Worm (Caenorhabditis elegans) whole organism, young adult: ENCODE results near the gene hst-2.
A peak's percentile ranks its signal among the peaks of the same experiment; 100 is the strongest.

Experiments
- B0336.3 ChIP-seq: fragments of 200-800 bp; sonication (Bioruptor generic); IDR thresholded peaks from 2 replicates; pipeline ENCODE4 v1.3.6; 2022; ENCODE audit warnings: missing genetic modification characterization, missing compliant biosample characterization
- C17E4.6 ChIP-seq: fragments of 200-800 bp; sonication (Bioruptor generic); IDR thresholded peaks from 2 replicates; pipeline ENCODE4 v1.3.6; 2022; ENCODE audit warnings: missing genetic modification reagents, missing genetic modification characterization, missing compliant biosample characterization
- D2030.7 ChIP-seq: fragments of 200-800 bp; sonication (Bioruptor generic); IDR thresholded peaks from 2 replicates; pipeline ENCODE4 v1.3.6; 2022; ENCODE audit warnings: missing genetic modification reagents, missing genetic modification characterization, missing compliant biosample characterization
- F23B12.7 ChIP-seq: sonication (generic microtip); optimal IDR thresholded peaks from 2 replicates; lab custom pipeline; 2017; ENCODE audit warnings: missing genetic modification characterization, mild to moderate bottlenecking, missing compliant biosample characterization, antibody characterized with exemption, moderate library complexity; ENCODE audit not compliant: insufficient read depth
- F33H1.4 ChIP-seq: fragments of 200-800 bp; sonication (Bioruptor generic); IDR thresholded peaks from 2 replicates; pipeline ENCODE4 v1.3.6; 2022; ENCODE audit warnings: missing genetic modification reagents, missing genetic modification characterization, missing compliant biosample characterization
- F37B4.10 ChIP-seq: fragments of 200-800 bp; sonication (Bioruptor generic); IDR thresholded peaks from 2 replicates; pipeline ENCODE4 v1.3.6; 2022; ENCODE audit warnings: missing genetic modification characterization, missing compliant biosample characterization
- F49E8.2 ChIP-seq: sonication (generic microtip); optimal IDR thresholded peaks from 3 replicates; lab custom pipeline; 2017; ENCODE audit warnings: missing genetic modification characterization, mild to moderate bottlenecking, missing compliant biosample characterization, antibody characterized with exemption, moderate library complexity; ENCODE audit not compliant: insufficient read depth
- F55B11.4 ChIP-seq: sonication (generic microtip); optimal IDR thresholded peaks from 2 replicates; lab custom pipeline; 2016; ENCODE audit warnings: missing compliant biosample characterization, missing genetic modification characterization, borderline replicate concordance; ENCODE audit not compliant: insufficient read depth
- Y79H2A.3 ChIP-seq: fragments of 200-800 bp; sonication (Bioruptor generic); conservative IDR thresholded peaks from 2 replicates; pipeline ENCODE4 v1.3.6; 2022; ENCODE audit warnings: missing genetic modification reagents, missing genetic modification characterization, missing compliant biosample characterization
- Y95B8A.8 ChIP-seq: fragments of 200-800 bp; sonication (Bioruptor generic); IDR thresholded peaks from 2 replicates; pipeline ENCODE4 v1.3.6; 2022; ENCODE audit warnings: missing genetic modification reagents, missing genetic modification characterization, missing compliant biosample characterization
- aptf-3 ChIP-seq: fragments of 200-800 bp; sonication (Bioruptor generic); IDR thresholded peaks from 2 replicates; pipeline ENCODE4 v1.3.6; 2022; ENCODE audit warnings: missing genetic modification characterization, missing compliant biosample characterization
- atf-7 ChIP-seq: sonication (generic microtip); optimal IDR thresholded peaks from 2 replicates; lab custom pipeline; 2017; ENCODE audit warnings: mild to moderate bottlenecking, missing genetic modification characterization, missing compliant biosample characterization
- athp-1 ChIP-seq: sonication (generic microtip); optimal IDR thresholded peaks from 2 replicates; lab custom pipeline; 2017; ENCODE audit warnings: mild to moderate bottlenecking, missing genetic modification characterization, missing compliant biosample characterization
- attf-3 ChIP-seq: fragments of 200-800 bp; sonication (Bioruptor generic); conservative IDR thresholded peaks from 2 replicates; pipeline ENCODE4 v1.3.6; 2022; ENCODE audit warnings: missing genetic modification reagents, missing genetic modification characterization, missing compliant biosample characterization
- bed-2 ChIP-seq: fragments of 200-800 bp; sonication (Bioruptor generic); IDR thresholded peaks from 2 replicates; pipeline ENCODE4 v1.3.6; 2022; ENCODE audit warnings: missing genetic modification reagents, missing genetic modification characterization, missing compliant biosample characterization
- ccch-3 ChIP-seq: fragments of 200-800 bp; sonication (Bioruptor generic); optimal IDR thresholded peaks from 2 replicates; lab custom pipeline; 2018; ENCODE audit warnings: mild to moderate bottlenecking, missing genetic modification characterization, missing compliant biosample characterization
- cebp-1 ChIP-seq, 2 experiments: fragments of 200-800 bp in 1 of 2; sonication (Bioruptor generic) in 1 of 2; sonication (generic microtip) in 1 of 2; IDR thresholded peaks in 1 of 2; optimal IDR thresholded peaks in 1 of 2; 2 replicates each; pipeline versions ENCODE4 v1.3.6 to Lab custom; 2017 to 2022; ENCODE audit warnings: missing compliant biosample characterization in 2 of 2, missing genetic modification characterization in 2 of 2, mild to moderate bottlenecking in 1 of 2, missing genetic modification reagents in 1 of 2, moderate library complexity in 1 of 2
- ceh-27 ChIP-seq: fragments of 200-800 bp; sonication (Bioruptor generic); optimal IDR thresholded peaks from 2 replicates; lab custom pipeline; 2018; ENCODE audit warnings: mild to moderate bottlenecking, missing genetic modification characterization, moderate library complexity, missing compliant biosample characterization
- ceh-58 ChIP-seq: fragments of 200-800 bp; sonication (Bioruptor generic); IDR thresholded peaks from 2 replicates; pipeline ENCODE4 v1.3.6; 2022; ENCODE audit warnings: missing genetic modification characterization, missing compliant biosample characterization
- dpl-1 ChIP-seq: fragments of 150-350 bp; optimal IDR thresholded peaks from 2 replicates; lab custom pipeline; 2014; ENCODE audit warnings: missing biosample characterization, missing genetic modification reagents, missing genetic modification characterization
- egl-18 ChIP-seq: fragments of 200-800 bp; sonication (Bioruptor generic); IDR thresholded peaks from 2 replicates; pipeline ENCODE4 v1.3.6; 2022; ENCODE audit warnings: missing genetic modification reagents, missing genetic modification characterization, missing compliant biosample characterization
- egrh-3 ChIP-seq: fragments of 200-800 bp; sonication (Bioruptor generic); IDR thresholded peaks from 2 replicates; pipeline ENCODE4 v1.3.6; 2022; ENCODE audit warnings: missing genetic modification reagents, missing genetic modification characterization, missing compliant biosample characterization
- hlh-12 ChIP-seq: sonication (generic microtip); optimal IDR thresholded peaks from 2 replicates; lab custom pipeline; 2016; ENCODE audit warnings: missing genetic modification characterization, missing compliant biosample characterization
- lag-1 ChIP-seq: fragments of 200-800 bp; sonication (Bioruptor generic); IDR thresholded peaks from 2 replicates; pipeline ENCODE4 v1.3.6; 2022; ENCODE audit warnings: missing genetic modification reagents, missing genetic modification characterization, missing compliant biosample characterization
- lin-26 ChIP-seq: fragments of 200-800 bp; sonication (Bioruptor generic); IDR thresholded peaks from 2 replicates; pipeline ENCODE4 v1.3.6; 2022; ENCODE audit warnings: missing genetic modification reagents, missing genetic modification characterization, missing compliant biosample characterization
- madf-6 ChIP-seq: fragments of 200-800 bp; sonication (Bioruptor generic); IDR thresholded peaks from 2 replicates; pipeline ENCODE4 v1.3.6; 2022; ENCODE audit warnings: missing genetic modification reagents, missing genetic modification characterization, missing compliant biosample characterization
- mcd-1 ChIP-seq: fragments of 200-800 bp; sonication (Bioruptor generic); IDR thresholded peaks from 2 replicates; pipeline ENCODE4 v1.3.6; 2022; ENCODE audit warnings: missing genetic modification reagents, missing genetic modification characterization, missing compliant biosample characterization
- mxl-1 ChIP-seq: sonication (generic microtip); optimal IDR thresholded peaks from 2 replicates; lab custom pipeline; 2016; ENCODE audit warnings: missing genetic modification characterization, missing compliant biosample characterization
- nfya-1 ChIP-seq: sonication (generic microtip); optimal IDR thresholded peaks from 2 replicates; lab custom pipeline; 2017; ENCODE audit warnings: antibody characterized with exemption, missing compliant biosample characterization, missing genetic modification characterization, borderline replicate concordance; ENCODE audit not compliant: insufficient read depth
- nfya-2 ChIP-seq: fragments of 200-800 bp; sonication (Bioruptor generic); IDR thresholded peaks from 2 replicates; pipeline ENCODE4 v1.3.6; 2022; ENCODE audit warnings: missing genetic modification reagents, missing genetic modification characterization, missing compliant biosample characterization
- nfyb-1 ChIP-seq: fragments of 200-800 bp; sonication (Bioruptor generic); IDR thresholded peaks from 2 replicates; pipeline ENCODE4 v1.3.6; 2022; ENCODE audit warnings: missing genetic modification reagents, missing genetic modification characterization, missing compliant biosample characterization
- nhr-120 ChIP-seq: fragments of 200-800 bp; sonication (Bioruptor generic); IDR thresholded peaks from 2 replicates; pipeline ENCODE4 v1.3.6; 2022; ENCODE audit warnings: missing genetic modification characterization, missing compliant biosample characterization
- nhr-179 ChIP-seq: sonication (generic microtip); optimal IDR thresholded peaks from 2 replicates; lab custom pipeline; 2016; ENCODE audit warnings: mild to moderate bottlenecking, missing genetic modification characterization, missing compliant biosample characterization
- nhr-27 ChIP-seq: fragments of 200-800 bp; sonication (Bioruptor generic); optimal IDR thresholded peaks from 2 replicates; lab custom pipeline; 2018; ENCODE audit warnings: mild to moderate bottlenecking, missing genetic modification characterization, moderate library complexity, missing compliant biosample characterization
- pha-4 ChIP-seq: fragments of 150-350 bp; sonication (generic microtip); optimal IDR thresholded peaks from 2 replicates; lab custom pipeline; 2014; ENCODE audit warnings: missing biosample characterization, missing genetic modification reagents, missing genetic modification characterization
- rec-8 ChIP-seq, 2 experiments: sonication (generic microtip); optimal IDR thresholded peaks; 2 replicates each; lab custom pipeline; 2016; ENCODE audit warnings: mild to moderate bottlenecking in 2 of 2, missing genetic modification characterization in 2 of 2, missing genetic modification reagents in 2 of 2, missing genotype in 2 of 2, missing biosample characterization in 1 of 2, missing compliant biosample characterization in 1 of 2, moderate library complexity in 1 of 2
- repo-1 ChIP-seq: sonication (generic microtip); optimal IDR thresholded peaks from 2 replicates; lab custom pipeline; 2017; ENCODE audit warnings: mild to moderate bottlenecking, missing genetic modification characterization, missing compliant biosample characterization
- rpc-1 ChIP-seq, 2 experiments: fragments of 150-350 bp in 1 of 2; sonication (generic microtip) in 1 of 2; optimal IDR thresholded peaks; 2 replicates each; lab custom pipeline; 2014 to 2018; ENCODE audit warnings: missing biosample characterization in 1 of 2, missing genetic modification characterization in 1 of 2, missing genetic modification reagents in 1 of 2, missing genotype in 1 of 2
- snpc-3.4 ChIP-seq: sonication (generic microtip); optimal IDR thresholded peaks from 2 replicates; lab custom pipeline; 2017; ENCODE audit warnings: missing genetic modification characterization, mild to moderate bottlenecking, missing compliant biosample characterization, antibody characterized with exemption, moderate library complexity, missing genotype, missing genetic modification reagents
- tbp1 ChIP-seq: fragments of 200-800 bp; sonication (Bioruptor generic); optimal IDR thresholded peaks from 2 replicates; lab custom pipeline; 2018; ENCODE audit warnings: mild to moderate bottlenecking, missing genetic modification characterization, missing compliant biosample characterization
- tbx-9 ChIP-seq: sonication (generic microtip); optimal IDR thresholded peaks from 2 replicates; lab custom pipeline; 2016; ENCODE audit warnings: borderline replicate concordance, missing genetic modification characterization, inconsistent platforms, missing compliant biosample characterization
- unc-62 ChIP-seq: fragments of 150-350 bp; optimal IDR thresholded peaks from 2 replicates; lab custom pipeline; 2014; ENCODE audit warnings: missing biosample characterization, missing genetic modification reagents, missing genetic modification characterization
- xnd-1 ChIP-seq: sonication (generic microtip); optimal IDR thresholded peaks from 2 replicates; lab custom pipeline; 2016; ENCODE audit warnings: missing genotype, missing genetic modification reagents, missing genetic modification characterization, missing compliant biosample characterization
- zfh-2 ChIP-seq: fragments of 200-800 bp; sonication (Bioruptor generic); conservative IDR thresholded peaks from 2 replicates; pipeline ENCODE4 v1.3.6; 2022; ENCODE audit warnings: missing genetic modification reagents, missing genetic modification characterization, missing compliant biosample characterization
- ztf-26 ChIP-seq: sonication (generic microtip); optimal IDR thresholded peaks from 2 replicates; lab custom pipeline; 2017; ENCODE audit warnings: missing genetic modification characterization, missing compliant biosample characterization
- ztf-28 ChIP-seq: fragments of 200-800 bp; sonication (Bioruptor generic); IDR thresholded peaks from 2 replicates; pipeline ENCODE4 v1.3.6; 2022; ENCODE audit warnings: missing genetic modification reagents, missing genetic modification characterization, missing compliant biosample characterization
- ztf-3 ChIP-seq: fragments of 200-800 bp; sonication (Bioruptor generic); optimal IDR thresholded peaks from 2 replicates; lab custom pipeline; 2018; ENCODE audit warnings: mild to moderate bottlenecking, missing genetic modification characterization, missing compliant biosample characterization
- ztf-6 ChIP-seq: fragments of 200-800 bp; sonication (Bioruptor generic); IDR thresholded peaks from 2 replicates; pipeline ENCODE4 v1.3.6; 2022; ENCODE audit warnings: missing genetic modification reagents, missing genetic modification characterization, missing compliant biosample characterization

Gene hst-2

DNA sequence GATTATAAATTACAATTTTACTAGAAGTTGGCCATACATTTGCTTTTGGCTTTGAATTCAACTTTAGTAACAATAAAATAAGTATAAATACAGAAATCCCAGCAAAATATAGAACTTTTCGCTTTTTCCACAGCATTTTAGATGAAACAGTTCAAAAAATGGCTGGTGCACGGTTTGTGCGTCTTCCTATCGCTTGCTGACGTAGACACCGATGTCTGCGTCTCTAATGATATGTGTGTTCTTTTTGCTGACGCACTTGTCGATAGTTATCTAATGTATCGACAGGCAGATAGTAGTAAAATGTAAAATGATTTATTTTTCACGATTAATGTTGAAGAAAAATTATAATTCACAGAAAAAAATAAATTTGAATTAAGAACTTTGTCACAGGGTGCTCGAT, at the start of gene hst-2 (continued):
- TF ChIP-seq tbp1 (GFP tag; lab: Kevin White, UChicago) = peak; percentile 62
- no peak for TF ChIP-seq bed-2
- TF ChIP-seq zfh-2 (GFP tag; lab: Robert Waterston, UW) = no peak
- no peak for TF ChIP-seq F23B12.7 (tag; lab: Kevin White, UChicago)
- TF ChIP-seq rec-8 (tag; optimal IDR thresholded peaks at IDR 0.05; lab: Kevin White, UChicago) = no peak
- TF ChIP-seq nfya-1 (tag; lab: Kevin White, UChicago) = no peak
- TF ChIP-seq lin-26 (GFP tag; lab: Robert Waterston, UW) = no peak
- peak; percentile 13 for TF ChIP-seq atf-7
- TF ChIP-seq F33H1.4 (GFP tag; lab: Robert Waterston, UW) = no peak
- peak; percentile 26 for TF ChIP-seq unc-62
- TF ChIP-seq Y79H2A.3 (GFP tag; lab: Robert Waterston, UW) = no peak
- TF ChIP-seq hlh-12 (tag; lab: Kevin White, UChicago) = no peak
- no peak for TF ChIP-seq F55B11.4
- no peak for TF ChIP-seq dpl-1 (GFP tag; lab: Kevin White, UChicago)
- TF ChIP-seq B0336.3 (GFP tag; lab: Robert Waterston, UW) = peak; percentile 76
- TF ChIP-seq rpc-1 (optimal IDR thresholded peaks at IDR 0.05; lab: Kevin White, UChicago) = no peak
- TF ChIP-seq rpc-1 (tag; optimal IDR thresholded peaks at IDR 0.05; lab: Kevin White, UChicago) = no peak
- no peak for TF ChIP-seq C17E4.6 (GFP tag; lab: Robert Waterston, UW)
- no peak for TF ChIP-seq nhr-179 (tag; lab: Kevin White, UChicago)
- no peak for TF ChIP-seq tbx-9 (tag; lab: Kevin White, UChicago)
- no peak for TF ChIP-seq snpc-3.4
- no peak for TF ChIP-seq attf-3 (GFP tag; lab: Robert Waterston, UW)
- TF ChIP-seq nhr-27 = no peak
- no peak for TF ChIP-seq lag-1 (GFP tag; lab: Robert Waterston, UW)
- no peak for TF ChIP-seq athp-1
- no peak for TF ChIP-seq ztf-3
- TF ChIP-seq mxl-1 (tag; lab: Kevin White, UChicago) = no peak
- TF ChIP-seq repo-1 (tag; lab: Kevin White, UChicago) = peak; percentile 41
- TF ChIP-seq Y95B8A.8 = no peak
- TF ChIP-seq ccch-3 (GFP tag; lab: Kevin White, UChicago) = no peak
- no peak for TF ChIP-seq F49E8.2 (tag; lab: Kevin White, UChicago)
- TF ChIP-seq nfya-2 = no peak
- no peak for TF ChIP-seq ztf-6 (GFP tag; lab: Robert Waterston, UW)
- TF ChIP-seq ceh-27 (GFP tag; lab: Kevin White, UChicago) = no peak
- TF ChIP-seq nhr-120 = no peak
- no peak for TF ChIP-seq ztf-28
- TF ChIP-seq mcd-1 (GFP tag; lab: Robert Waterston, UW) = peak; percentile 70
- no peak for TF ChIP-seq egl-18 (GFP tag; lab: Robert Waterston, UW)
- TF ChIP-seq ztf-26 (tag; lab: Kevin White, UChicago) = peak; percentile 24
- no peak for TF ChIP-seq ceh-58
- no peak for TF ChIP-seq xnd-1 (tag; lab: Kevin White, UChicago)
- TF ChIP-seq egrh-3 (GFP tag; lab: Robert Waterston, UW) = no peak
- no peak for TF ChIP-seq D2030.7 (GFP tag; lab: Robert Waterston, UW)
- no peak for TF ChIP-seq F37B4.10 (GFP tag; lab: Robert Waterston, UW)
- TF ChIP-seq madf-6 (GFP tag; lab: Robert Waterston, UW) = no peak
- TF ChIP-seq cebp-1 (GFP tag; IDR thresholded peaks at IDR 0.05; lab: Robert Waterston, UW) = no peak
- TF ChIP-seq cebp-1 (tag; optimal IDR thresholded peaks at IDR 0.05; lab: Kevin White, UChicago) = no peak
- no peak for TF ChIP-seq aptf-3 (GFP tag; lab: Robert Waterston, UW)
- peak; percentile 77 for TF ChIP-seq nfyb-1 (GFP tag; lab: Robert Waterston, UW)
- peak; percentile 61 for TF ChIP-seq pha-4 (tag; lab: Kevin White, UChicago)
